Worm (Caenorhabditis elegans): ENCODE results near the gene ajm-1.
A peak's percentile ranks its signal among the peaks of the same experiment; 100 is the strongest.

The ajm-1 gene

DNA sequence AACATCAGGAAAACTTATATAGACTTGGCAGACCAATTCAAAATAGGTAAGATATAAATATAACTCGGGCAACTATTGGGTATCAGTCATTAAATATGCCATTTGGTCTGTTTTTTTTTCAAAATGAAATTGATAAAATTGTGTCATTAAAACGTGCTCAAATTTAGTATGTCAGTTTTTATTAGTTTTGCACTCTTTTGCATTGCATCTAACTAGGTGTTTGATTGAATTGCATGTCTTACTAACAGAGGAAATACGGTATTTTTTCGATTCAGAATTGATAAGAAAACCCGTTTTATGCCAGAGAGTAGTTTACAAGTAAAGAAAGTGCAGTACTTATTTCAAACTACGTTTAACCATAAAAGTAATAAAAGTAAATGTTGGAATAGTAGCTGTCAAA, 73.0 kb downstream of the ajm-1 start:
- no peak for TF ChIP-seq tlp-1 (tag; optimal IDR thresholded peaks at IDR 0.05)
- TF ChIP-seq lir-3 (tag; optimal IDR thresholded peaks at IDR 0.05; ENCODE audit: poor library complexity): no peak
- no peak for TF ChIP-seq hlh-4 (tag; optimal IDR thresholded peaks at IDR 0.05)
- TF ChIP-seq xbp-1 (tag; optimal IDR thresholded peaks at IDR 0.05): no peak
- peak; percentile 9 for TF ChIP-seq elt-2 (tag; optimal IDR thresholded peaks at IDR 0.05)

DNA sequence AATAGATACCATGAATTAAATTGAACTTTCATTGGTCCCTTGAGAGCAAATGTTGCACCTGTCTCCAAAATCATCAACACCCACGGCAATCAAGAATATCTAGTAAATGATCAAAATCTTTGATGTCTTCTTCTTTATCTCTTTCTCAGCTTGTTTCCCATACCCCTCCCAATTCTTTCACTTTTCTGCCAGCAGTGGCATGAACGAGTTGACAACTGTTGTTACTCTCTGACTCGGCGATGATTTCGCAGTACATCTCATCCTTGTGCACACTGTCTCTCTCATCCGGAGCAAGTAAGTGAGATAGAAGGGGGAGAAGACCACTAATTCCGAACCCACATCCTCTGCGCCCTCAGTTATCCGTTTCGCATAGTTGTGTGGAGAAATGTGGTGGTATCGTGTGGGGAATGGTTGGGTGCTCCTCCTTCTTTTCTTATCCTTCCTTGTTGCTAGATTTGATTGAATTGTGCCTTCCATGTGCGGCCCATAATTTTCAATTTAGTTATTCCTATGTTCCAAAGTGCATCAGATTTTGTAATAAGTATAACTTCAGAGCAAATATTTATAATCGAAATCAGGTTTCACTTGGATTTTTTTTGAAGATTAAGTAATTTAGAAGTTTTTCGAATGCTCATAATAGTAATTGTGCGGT, 78.6 kb downstream of the ajm-1 start:
- TF ChIP-seq unc-30 (tag; optimal IDR thresholded peaks at IDR 0.05) (no peak), rnt-1 (tag; optimal IDR thresholded peaks at IDR 0.05) (peak; percentile 79), unc-130 (tag; optimal IDR thresholded peaks at IDR 0.05) (peak; percentile 61), blmp-1 (tag; optimal IDR thresholded peaks at IDR 0.05) (no peak), nhr-12 (tag; optimal IDR thresholded peaks at IDR 0.05) (no peak), nhr-19 (GFP tag; conservative IDR thresholded peaks at IDR 0.05) (peak; percentile 58), nhr-90 (tag; optimal IDR thresholded peaks at IDR 0.05; ENCODE audit: poor library complexity) (no peak), nhr-20 (tag; optimal IDR thresholded peaks at IDR 0.05) (peak; percentile 6), lin-14 (GFP tag; optimal IDR thresholded peaks at IDR 0.05) (peak; percentile 82), dsc-1 (tag; optimal IDR thresholded peaks at IDR 0.05) (peak; percentile 31), nhr-71 (tag; optimal IDR thresholded peaks at IDR 0.05) (peak; percentile 69), swsn-7 (tag; optimal IDR thresholded peaks at IDR 0.05) (peak; percentile 16), lin-15B (tag; optimal IDR thresholded peaks at IDR 0.05) (no peak), pqm-1 (tag; optimal IDR thresholded peaks at IDR 0.05) (no peak), pag-3 (tag; optimal IDR thresholded peaks at IDR 0.05; ENCODE audit: borderline replicate concordance, insufficient read depth) (peak; percentile 80), fkh-8 (tag; optimal IDR thresholded peaks at IDR 0.05) (no peak)

DNA sequence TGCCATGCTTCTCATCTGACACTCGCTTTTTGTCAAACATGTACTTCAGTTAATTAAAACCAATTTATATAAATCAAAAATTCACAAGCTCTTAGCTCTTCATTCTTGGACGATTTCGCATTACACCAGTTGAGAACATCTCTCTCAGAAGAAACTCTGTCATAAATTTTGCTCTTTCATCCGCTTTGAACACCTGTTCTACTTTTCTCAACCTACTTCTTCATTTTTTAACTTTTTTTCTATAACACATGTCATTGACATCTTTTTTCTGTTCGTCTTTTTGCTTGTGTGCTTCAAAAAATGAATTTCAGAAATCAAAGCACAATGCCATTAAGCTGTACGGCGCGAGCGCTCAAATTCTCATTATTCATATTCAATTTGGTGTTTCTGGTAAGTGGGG, 80.1 kb downstream of the ajm-1 start, which contains the start of gene tsp-11:
TSS of gene tsp-11 (plus strand) at position 301 of the 400 bp plus-strand sequence.
- TF ChIP-seq jun-1 (tag; optimal IDR thresholded peaks at IDR 0.05): no peak
- no peak for TF ChIP-seq lin-39 (tag; optimal IDR thresholded peaks at IDR 0.05)
- TF ChIP-seq grh-1 (GFP tag; IDR thresholded peaks at IDR 0.05): no peak
- TF ChIP-seq lin-15B (tag; optimal IDR thresholded peaks at IDR 0.05): no peak
- no peak for TF ChIP-seq skn-1 (tag; optimal IDR thresholded peaks at IDR 0.05)
- TF ChIP-seq ztf-11 (tag; optimal IDR thresholded peaks at IDR 0.05): no peak

All from whole organism, L1 larva.